Fruit fly (Drosophila melanogaster): ENCODE data around the gene CG43185.

The CG43185 gene

DNA sequence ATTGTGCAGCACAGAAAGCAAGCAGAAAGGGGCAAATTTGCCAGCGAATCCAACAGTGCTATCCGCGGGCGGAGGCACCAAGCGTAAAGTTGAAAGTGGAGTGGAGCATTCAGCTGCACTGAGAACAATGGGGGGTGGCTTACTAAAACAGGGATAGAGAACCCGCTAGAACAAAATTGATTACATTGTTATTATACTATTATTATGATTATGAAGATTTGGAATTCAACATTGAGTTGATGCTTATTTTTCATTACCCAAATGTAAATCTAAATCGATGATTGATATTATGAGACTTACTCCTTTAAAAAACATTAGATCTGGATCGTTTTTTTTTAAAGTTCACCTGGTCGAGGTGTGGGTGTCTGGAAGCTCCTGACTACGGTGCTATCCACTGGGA, 16.9 kb downstream of the CG43185 start:
- no peak for TF ChIP-seq CG17801 (GFP tag; optimal IDR thresholded peaks at IDR 0.05; ENCODE audit: partially characterized antibody)

- TF ChIP-seq CG17801 (GFP tag; optimal IDR thresholded peaks at IDR 0.05; ENCODE audit: partially characterized antibody): no peak
Measured at dm6 chr2L:5902898-5903297, 18.2 kb downstream of the CG43185 start.

DNA sequence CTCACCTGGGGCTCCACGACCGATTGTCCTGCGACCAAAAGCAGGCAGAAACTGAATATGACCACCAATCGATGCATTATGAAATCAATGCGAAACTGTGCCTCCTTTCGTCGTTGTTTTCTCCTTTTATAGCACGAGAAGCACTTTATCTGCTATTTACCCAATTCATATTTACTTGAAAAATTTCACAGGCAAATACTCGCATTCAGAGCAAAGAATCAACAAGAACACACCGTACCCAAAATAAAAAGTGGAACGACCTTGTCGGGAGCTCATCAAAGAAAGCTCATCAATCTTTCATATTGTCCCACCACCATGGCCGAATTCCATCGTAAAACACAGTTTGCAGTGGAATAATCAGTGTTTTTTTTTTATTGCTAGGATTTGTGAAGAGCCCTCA, 19.9 kb downstream of the CG43185 start, which contains the start of gene CG9021:
Gene CG9021 (minus strand): TSS at position 105 of the 400 bp plus-strand sequence.
- no peak for TF ChIP-seq CG17801 (GFP tag; optimal IDR thresholded peaks at IDR 0.05; ENCODE audit: partially characterized antibody)

- TF ChIP-seq CG17801 (GFP tag; optimal IDR thresholded peaks at IDR 0.05; ENCODE audit: partially characterized antibody): no peak
Measured at dm6 chr2L:5906893-5907850, 22.5 kb downstream of the CG43185 start, which contains the start of gene bchs. Gene bchs (plus strand): TSS chr2L:5907169.

DNA sequence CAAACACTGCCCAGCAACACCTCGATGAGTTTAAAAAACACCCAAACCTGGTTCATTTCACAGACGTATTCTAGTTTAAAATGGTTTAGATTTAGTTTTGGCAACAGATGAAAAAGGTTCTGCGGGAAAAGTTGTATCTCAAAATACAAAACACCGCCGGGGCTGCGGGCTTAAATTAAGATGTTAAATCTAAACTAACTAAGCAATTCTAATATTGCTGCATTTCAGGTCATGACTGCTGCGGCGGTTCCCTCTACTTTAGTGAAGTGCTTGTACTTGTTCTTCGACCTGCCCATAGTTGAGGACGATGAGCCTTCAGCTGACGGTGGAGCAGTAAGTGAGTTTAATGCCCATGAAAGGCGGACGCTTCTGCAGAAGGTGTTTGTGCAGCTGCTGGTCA, 25.5 kb downstream of the CG43185 start, which contains the start of gene CG14000:
Gene CG14000 (minus strand): TSS at position 101 of the 400 bp plus-strand sequence.
- TF ChIP-seq CG17801 (GFP tag; optimal IDR thresholded peaks at IDR 0.05; ENCODE audit: partially characterized antibody): no peak

dm6 chr2L:5923603-5924138, 39.0 kb downstream of the CG43185 start, which contains the start of gene CG9016:
Gene CG9016 (minus strand): TSS chr2L:5923653.
- TF ChIP-seq CG17801 (GFP tag; optimal IDR thresholded peaks at IDR 0.05; ENCODE audit: partially characterized antibody): no peak

DNA sequence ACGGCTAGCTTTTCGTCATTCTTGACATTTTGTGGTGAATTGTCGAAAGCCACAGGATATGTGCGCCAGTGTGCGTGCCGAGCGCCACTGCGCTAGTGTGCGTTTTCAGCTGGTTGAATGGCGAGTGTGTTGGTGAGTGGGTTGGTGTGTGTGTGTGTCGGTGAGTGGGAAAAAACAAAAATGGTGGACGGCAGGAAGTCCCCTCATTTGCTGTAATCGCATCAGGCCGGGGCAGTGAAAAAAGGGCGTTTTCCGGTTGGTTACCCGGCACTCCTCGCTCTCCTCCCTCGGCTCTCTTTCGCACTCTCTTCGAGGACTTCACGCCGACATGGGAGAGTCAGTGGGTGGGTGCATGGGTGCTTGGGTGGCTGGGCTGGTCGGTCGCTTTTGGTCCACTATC, 40.5 kb downstream of the CG43185 start:
- TF ChIP-seq CG17801 (GFP tag; optimal IDR thresholded peaks at IDR 0.05; ENCODE audit: partially characterized antibody): no peak

DNA sequence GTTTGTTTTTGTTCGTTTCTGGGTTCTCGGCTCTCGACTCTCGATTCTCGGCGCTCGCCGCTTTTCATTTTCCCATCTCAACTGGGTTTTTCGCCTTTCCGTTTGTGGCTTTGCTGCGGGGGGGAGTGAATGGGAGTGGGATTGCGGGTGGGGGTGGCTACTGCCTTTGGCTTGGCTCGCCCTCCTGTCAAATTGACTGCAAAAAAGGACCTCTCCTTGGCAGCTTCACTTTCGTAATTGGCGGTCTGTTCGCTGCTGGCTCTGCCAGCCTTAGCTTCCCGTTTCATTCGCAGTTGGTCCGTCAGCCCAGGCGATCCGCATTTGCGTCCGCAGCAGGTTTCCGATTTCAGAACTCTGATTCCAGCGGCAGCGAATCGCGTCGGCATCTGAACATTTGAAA, 40.9 kb downstream of the CG43185 start, which contains the start of gene dsf:
Gene dsf (plus strand): TSS at position 301 of the 400 bp plus-strand sequence.
- TF ChIP-seq CG17801 (GFP tag; optimal IDR thresholded peaks at IDR 0.05; ENCODE audit: partially characterized antibody): no peak

DNA sequence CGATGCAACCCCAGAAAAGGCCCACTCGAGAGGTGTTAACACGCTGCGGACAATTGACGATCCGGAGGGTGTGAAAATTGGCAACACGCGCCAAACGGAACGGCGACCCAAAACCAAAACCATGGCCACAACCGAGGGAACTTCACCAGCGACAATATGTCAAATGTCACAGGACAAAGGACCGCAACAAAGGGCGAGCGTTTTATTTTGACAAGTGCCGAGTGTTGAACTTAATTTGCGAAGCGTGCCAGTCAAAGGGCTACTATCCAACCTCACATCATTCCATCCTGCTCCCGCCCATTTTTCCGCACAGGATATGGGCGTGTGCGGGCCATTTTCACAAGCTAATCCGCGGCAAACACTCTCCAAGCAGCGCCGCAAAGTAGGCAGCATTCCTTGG, 42.7 kb downstream of the CG43185 start:
- TF ChIP-seq CG17801 (GFP tag; optimal IDR thresholded peaks at IDR 0.05; ENCODE audit: partially characterized antibody): no peak

Data from ovary, adult (tissue).